Worm (Caenorhabditis elegans) whole organism, early embryonic: Measurements from ENCODE around the gene R09A8.9.

ENCODE experiments used
- B0310.2 ChIP-seq: sonication (generic microtip); optimal IDR thresholded peaks from 2 replicates; lab custom pipeline; 2016; ENCODE audit warnings: mild to moderate bottlenecking, missing genetic modification characterization, missing compliant biosample characterization
- aly-1 ChIP-seq: sonication (generic microtip); optimal IDR thresholded peaks from 2 replicates; lab custom pipeline; 2016; ENCODE audit warnings: missing genetic modification characterization, missing compliant biosample characterization
- ama-1 ChIP-seq: fragments of 150-350 bp; optimal IDR thresholded peaks from 2 replicates; lab custom pipeline; 2014
- ets-7 ChIP-seq: sonication (generic microtip); optimal IDR thresholded peaks from 2 replicates; lab custom pipeline; 2016; ENCODE audit warnings: missing genotype, missing genetic modification characterization, missing compliant biosample characterization
- flt-1 ChIP-seq: fragments of 200-800 bp; sonication (Bioruptor generic); IDR thresholded peaks from 2 replicates; pipeline ENCODE4 v1.3.6; 2022; ENCODE audit warnings: missing genetic modification characterization, missing compliant biosample characterization
- hmbx-1 ChIP-seq: sonication (generic microtip); optimal IDR thresholded peaks from 2 replicates; lab custom pipeline; 2016; ENCODE audit warnings: mild to moderate bottlenecking, missing genetic modification characterization, missing compliant biosample characterization
- pes-1 ChIP-seq: fragments of 200-800 bp; sonication (Bioruptor generic); IDR thresholded peaks from 2 replicates; pipeline ENCODE4 v1.3.6; 2022; ENCODE audit warnings: missing genetic modification reagents, missing genetic modification characterization, missing compliant biosample characterization
- scrt-1 ChIP-seq: fragments of 200-800 bp; sonication (Bioruptor generic); IDR thresholded peaks from 2 replicates; pipeline ENCODE4 v1.3.6; 2022; ENCODE audit warnings: missing genetic modification characterization, missing compliant biosample characterization
- sea-1 ChIP-seq: fragments of 200-800 bp; sonication (Bioruptor generic); conservative IDR thresholded peaks from 2 replicates; pipeline ENCODE4 v1.3.6; 2022; ENCODE audit warnings: missing genetic modification characterization, missing compliant biosample characterization
- tbx-11 ChIP-seq: fragments of 200-800 bp; sonication (Bioruptor generic); IDR thresholded peaks from 2 replicates; pipeline ENCODE4 v1.3.6; 2022; ENCODE audit warnings: missing genetic modification characterization, missing compliant biosample characterization
- tbx-37 ChIP-seq: fragments of 200-800 bp; sonication (Bioruptor generic); conservative IDR thresholded peaks from 2 replicates; pipeline ENCODE4 v1.3.6; 2022; ENCODE audit warnings: missing genetic modification reagents, missing genetic modification characterization, missing compliant biosample characterization

ce11 chrX:12630556-12630955 is 26.8 kb downstream of the R09A8.9 start:
- no peak for TF ChIP-seq ama-1 (lab: Kevin White, UChicago)
- no peak for TF ChIP-seq aly-1 (tag; lab: Kevin White, UChicago)
- no peak for TF ChIP-seq B0310.2 (tag; lab: Kevin White, UChicago)
- no peak for TF ChIP-seq sea-1
- TF ChIP-seq hmbx-1, result no peak
- no peak for TF ChIP-seq tbx-37
- no peak for TF ChIP-seq tbx-11
- no peak for TF ChIP-seq flt-1 (GFP tag; lab: Robert Waterston, UW)
- no peak for TF ChIP-seq ets-7
- no peak for TF ChIP-seq pes-1 (GFP tag; lab: Robert Waterston, UW)
- no peak for TF ChIP-seq scrt-1 (GFP tag; lab: Robert Waterston, UW)
